Worm (Caenorhabditis elegans): ENCODE results near the gene T21D12.7.

T21D12.7 gene

ce11 chrIV:291356-291755, at the start of gene T21D12.7:
Gene T21D12.7, minus strand, starts transcription at chrIV:291456.
- TF ChIP-seq nhr-43 (tag; optimal IDR thresholded peaks at IDR 0.05; ENCODE audit: poor library complexity, severe bottlenecking) (no peak), ama-1 (optimal IDR thresholded peaks at IDR 0.05) (no peak), lsy-12 (tag; optimal IDR thresholded peaks at IDR 0.05) (no peak), ztf-4 (tag; optimal IDR thresholded peaks at IDR 0.05) (no peak), elt-3 (tag; optimal IDR thresholded peaks at IDR 0.05) (no peak), ztf-11 (tag; optimal IDR thresholded peaks at IDR 0.05) (no peak), nhr-11 (tag; optimal IDR thresholded peaks at IDR 0.05) (no peak), aly-2 (tag; optimal IDR thresholded peaks at IDR 0.05) (no peak), nhr-23 (tag; optimal IDR thresholded peaks at IDR 0.05) (no peak), zag-1 (tag; optimal IDR thresholded peaks at IDR 0.05) (no peak), mdl-1 (tag; optimal IDR thresholded peaks at IDR 0.05) (no peak), fkh-10 (GFP tag; optimal IDR thresholded peaks at IDR 0.05) (no peak), ZK546.5 (tag; optimal IDR thresholded peaks at IDR 0.05) (no peak), nhr-77 (tag; optimal IDR thresholded peaks at IDR 0.05) (no peak), nhr-237 (tag; optimal IDR thresholded peaks at IDR 0.05) (no peak), nfya-1 (tag; optimal IDR thresholded peaks at IDR 0.05; ENCODE audit: insufficient read depth) (no peak), lin-15B (tag; optimal IDR thresholded peaks at IDR 0.05) (no peak), lin-39 (tag; optimal IDR thresholded peaks at IDR 0.05) (no peak)

DNA sequence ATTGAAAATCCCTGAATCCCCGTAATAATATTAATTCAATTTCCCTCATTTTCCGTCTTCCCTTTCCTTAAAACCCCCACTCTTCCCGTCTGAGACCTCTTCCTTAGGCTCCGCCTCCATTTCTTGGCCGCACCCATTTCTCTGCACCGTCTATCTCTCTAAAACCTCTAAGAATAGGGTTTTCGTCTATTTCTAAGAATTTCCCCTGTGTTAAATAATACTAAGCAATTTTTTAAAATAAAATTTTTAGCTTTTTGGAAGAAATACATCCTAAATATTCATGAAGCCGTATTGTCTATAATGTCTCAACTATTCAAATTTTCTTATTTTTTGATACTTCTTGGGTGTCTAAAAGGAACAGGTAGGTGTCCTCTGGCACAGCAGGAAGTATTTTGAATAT, 48.3 kb upstream of the T21D12.7 start, which contains the start of gene cdh-8:
Gene cdh-8 (plus strand): TSS at position 301 of the 400 bp plus-strand sequence.
- TF ChIP-seq snpc-4 (tag; optimal IDR thresholded peaks at IDR 0.05) (no peak), fos-1 (tag; optimal IDR thresholded peaks at IDR 0.05) (no peak), hmg-11 (tag; optimal IDR thresholded peaks at IDR 0.05) (no peak), egl-27 (tag; optimal IDR thresholded peaks at IDR 0.05) (no peak), ceh-16 (tag; optimal IDR thresholded peaks at IDR 0.05) (no peak), pha-4 (tag; optimal IDR thresholded peaks at IDR 0.05) (no peak), mdl-1 (tag; optimal IDR thresholded peaks at IDR 0.05) (no peak), nfya-1 (tag; optimal IDR thresholded peaks at IDR 0.05; ENCODE audit: insufficient read depth) (no peak), elt-2 (tag; optimal IDR thresholded peaks at IDR 0.05) (no peak), R02D3.7 (tag; optimal IDR thresholded peaks at IDR 0.05) (no peak), elt-3 (tag; optimal IDR thresholded peaks at IDR 0.05) (no peak), unc-62 (GFP tag; optimal IDR thresholded peaks at IDR 0.05) (no peak), nhr-12 (tag; optimal IDR thresholded peaks at IDR 0.05) (no peak)

- TF ChIP-seq mdl-1 (tag; optimal IDR thresholded peaks at IDR 0.05) (no peak), elt-2 (tag; optimal IDR thresholded peaks at IDR 0.05) (no peak), mml-1 (tag; optimal IDR thresholded peaks at IDR 0.05) (no peak), nhr-237 (tag; optimal IDR thresholded peaks at IDR 0.05) (no peak), unc-39 (tag; optimal IDR thresholded peaks at IDR 0.05) (no peak), ZK546.5 (tag; optimal IDR thresholded peaks at IDR 0.05) (no peak), lsy-12 (tag; optimal IDR thresholded peaks at IDR 0.05) (no peak), R02D3.7 (tag; optimal IDR thresholded peaks at IDR 0.05) (no peak), pqm-1 (tag; optimal IDR thresholded peaks at IDR 0.05) (no peak), aly-2 (tag; optimal IDR thresholded peaks at IDR 0.05) (no peak), tbx-2 (tag; optimal IDR thresholded peaks at IDR 0.05) (no peak), jun-1 (tag; optimal IDR thresholded peaks at IDR 0.05) (no peak), nhr-23 (tag; optimal IDR thresholded peaks at IDR 0.05) (no peak), eor-1 (tag; optimal IDR thresholded peaks at IDR 0.05) (no peak), nhr-77 (tag; optimal IDR thresholded peaks at IDR 0.05) (no peak), unc-62 (GFP tag; optimal IDR thresholded peaks at IDR 0.05) (no peak), nhr-25 (tag; optimal IDR thresholded peaks at IDR 0.05) (no peak), fkh-10 (GFP tag; optimal IDR thresholded peaks at IDR 0.05) (no peak)
Measured at ce11 chrIV:338192-338831, 47.1 kb upstream of the T21D12.7 start.

- no peak for TF ChIP-seq ztf-4 (tag; optimal IDR thresholded peaks at IDR 0.05)
- peak; percentile 80 for TF ChIP-seq elt-2 (tag; optimal IDR thresholded peaks at IDR 0.05)
- peak; percentile 64 for TF ChIP-seq pqm-1 (tag; optimal IDR thresholded peaks at IDR 0.05)
- TF ChIP-seq ceh-28 (tag; optimal IDR thresholded peaks at IDR 0.05), result peak; percentile 10
Measured at ce11 chrIV:337128-337646, 45.9 kb upstream of the T21D12.7 start, which contains the start of gene pxmp-4. Gene pxmp-4, minus strand, starts transcription at chrIV:337178.
